Worm (Caenorhabditis elegans) whole organism, L4 larva: ENCODE results near the gene T11F9.1.

Experiments
- F10B5.3 ChIP-seq: sonication (generic microtip); optimal IDR thresholded peaks from 2 replicates; lab custom pipeline; 2016; ENCODE audit warnings: mild to moderate bottlenecking, missing genetic modification characterization, missing compliant biosample characterization
- Y48G9A.11 ChIP-seq: fragments of 200-800 bp; sonication (Bioruptor generic); IDR thresholded peaks from 2 replicates; pipeline ENCODE4 v1.3.6; 2022; ENCODE audit warnings: missing genetic modification reagents, missing genetic modification characterization, missing compliant biosample characterization
- dmd-8 ChIP-seq: fragments of 200-800 bp; sonication (Bioruptor generic); IDR thresholded peaks from 2 replicates; pipeline ENCODE4 v1.3.6; 2022; ENCODE audit warnings: missing genetic modification characterization, missing compliant biosample characterization
- dpl-1 ChIP-seq: fragments of 150-350 bp; optimal IDR thresholded peaks from 2 replicates; lab custom pipeline; 2014; ENCODE audit warnings: missing biosample characterization, missing genetic modification reagents, missing genetic modification characterization
- fkh-10 ChIP-seq: fragments of 150-350 bp; optimal IDR thresholded peaks from 2 replicates; lab custom pipeline; 2014; ENCODE audit warnings: missing biosample characterization, missing genetic modification reagents, missing genetic modification characterization
- lin-13 ChIP-seq: fragments of 150-350 bp; optimal IDR thresholded peaks from 2 replicates; lab custom pipeline; 2014; ENCODE audit warnings: missing biosample characterization, missing genetic modification reagents, missing genetic modification characterization
- lin-15B ChIP-seq: fragments of 150-350 bp; sonication (generic microtip); optimal IDR thresholded peaks from 3 replicates; lab custom pipeline; 2014; ENCODE audit warnings: missing biosample characterization, missing genetic modification characterization
- lin-39 ChIP-seq: fragments of 150-350 bp; optimal IDR thresholded peaks from 2 replicates; lab custom pipeline; 2014; ENCODE audit warnings: missing biosample characterization, missing genetic modification reagents, missing genetic modification characterization
- lir-3 ChIP-seq: sonication (generic microtip); optimal IDR thresholded peaks from 2 replicates; lab custom pipeline; 2016; ENCODE audit warnings: mild to moderate bottlenecking, missing genetic modification characterization, missing compliant biosample characterization
- nhr-237 ChIP-seq: sonication (generic microtip); optimal IDR thresholded peaks from 2 replicates; lab custom pipeline; 2017; ENCODE audit warnings: missing biosample characterization, missing genetic modification characterization
- skn-1 ChIP-seq: fragments of 150-350 bp; optimal IDR thresholded peaks from 2 replicates; lab custom pipeline; 2014; ENCODE audit warnings: missing biosample characterization, missing genetic modification characterization
- snpc-4 ChIP-seq: fragments of 150-350 bp; optimal IDR thresholded peaks from 2 replicates; lab custom pipeline; 2014; ENCODE audit warnings: missing biosample characterization, missing genetic modification characterization
- tag-97 ChIP-seq: fragments of 200-800 bp; sonication (Bioruptor generic); IDR thresholded peaks from 2 replicates; pipeline ENCODE4 v1.3.6; 2022; ENCODE audit warnings: missing genetic modification characterization, missing compliant biosample characterization

DNA sequence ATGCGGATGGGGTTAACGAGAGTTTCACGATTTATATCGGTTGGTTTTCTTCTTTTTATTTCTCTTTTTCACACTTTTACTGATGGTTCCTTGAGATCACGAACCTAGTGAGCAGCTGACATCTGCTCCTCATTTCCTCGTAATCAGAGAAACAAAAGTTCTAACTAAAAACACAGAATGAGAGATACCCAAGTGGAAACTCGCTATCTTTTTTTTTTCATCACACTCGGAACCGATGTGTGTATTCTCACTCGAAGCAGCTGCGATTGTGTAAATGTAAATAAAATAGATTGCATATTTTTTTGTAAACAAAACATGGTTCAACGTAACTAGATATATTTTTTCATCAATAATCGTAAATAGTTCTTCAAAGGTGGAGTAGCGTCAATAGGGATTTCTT, 47.0 kb downstream of the T11F9.1 start:
- TF ChIP-seq lir-3 (no peak), snpc-4 (tag; lab: Kevin White, UChicago) (no peak), F10B5.3 (no peak), tag-97 (GFP tag; lab: Robert Waterston, UW) (no peak), lin-15B (tag; lab: Kevin White, UChicago) (no peak), lin-13 (GFP tag; lab: Kevin White, UChicago) (no peak), Y48G9A.11 (GFP tag; lab: Robert Waterston, UW) (no peak), fkh-10 (no peak), dpl-1 (GFP tag; lab: Kevin White, UChicago) (no peak), nhr-237 (tag; lab: Kevin White, UChicago) (no peak), lin-39 (tag; lab: Kevin White, UChicago) (no peak), skn-1 (tag; lab: Kevin White, UChicago) (no peak), dmd-8 (GFP tag; lab: Robert Waterston, UW) (no peak)
